Fruit fly (Drosophila melanogaster): ENCODE data around the gene Ir7f.
A peak's percentile ranks its signal among the peaks of the same experiment; 100 is the strongest.

Ir7f gene

dm6 chrX:7931028-7931549 lies 47.3 kb upstream of the Ir7f start, which contains the start of gene mahe (continued):
- TF ChIP-seq Side (GFP tag; optimal IDR thresholded peaks at IDR 0.05) (no peak), CG32767 (GFP tag; IDR thresholded peaks at IDR 0.05) (no peak), HLH4C (GFP tag; IDR thresholded peaks at IDR 0.05; ENCODE audit: partially characterized antibody) (peak; percentile 76), CG18262 (tag; optimal IDR thresholded peaks at IDR 0.05) (no peak), Dp (GFP tag; optimal IDR thresholded peaks at IDR 0.05) (peak; percentile 80), Dip2 (GFP tag; IDR thresholded peaks at IDR 0.05) (no peak), CG14014 (GFP tag; IDR thresholded peaks at IDR 0.05) (no peak), CG12942 (GFP tag; optimal IDR thresholded peaks at IDR 0.05) (no peak), CG30020 (tag; optimal IDR thresholded peaks at IDR 0.05) (no peak), NK7.1 (GFP tag; optimal IDR thresholded peaks at IDR 0.05) (no peak), stc (GFP tag; IDR thresholded peaks at IDR 0.05) (0 out of 2 replicates have a peak, but pooled peaks have one; percentile 8), NC2α (GFP tag; optimal IDR thresholded peaks at IDR 0.05) (no peak), D19A (tag; optimal IDR thresholded peaks at IDR 0.05) (no peak), sens-2 (GFP tag; IDR thresholded peaks at IDR 0.05) (no peak), Oaz (GFP tag; IDR thresholded peaks at IDR 0.05) (no peak), pfk (GFP tag; optimal IDR thresholded peaks at IDR 0.05) (peak; percentile 13), slp2 (GFP tag; optimal IDR thresholded peaks at IDR 0.05) (no peak), lab (GFP tag; optimal IDR thresholded peaks at IDR 0.05) (no peak), ara (GFP tag; IDR thresholded peaks at IDR 0.05) (no peak), CG15479 (GFP tag; optimal IDR thresholded peaks at IDR 0.05) (peak; percentile 25), eyg (GFP tag; optimal IDR thresholded peaks at IDR 0.05) (no peak), Hand (GFP tag; optimal IDR thresholded peaks at IDR 0.05) (no peak), CG5953 (GFP tag; IDR thresholded peaks at IDR 0.05) (no peak), Xbp1 (GFP tag; optimal IDR thresholded peaks at IDR 0.05) (no peak), CG30403 (GFP tag; optimal IDR thresholded peaks at IDR 0.05) (no peak), sqz (GFP tag; optimal IDR thresholded peaks at IDR 0.05) (peak; percentile 48), CG4360 (GFP tag; IDR thresholded peaks at IDR 0.05) (no peak), fd102C (GFP tag; optimal IDR thresholded peaks at IDR 0.05) (no peak), sna (GFP tag; IDR thresholded peaks at IDR 0.05; ENCODE audit: partially characterized antibody) (peak; percentile 69), Taf1 (GFP tag; IDR thresholded peaks at IDR 0.05) (no peak)

dm6 chrX:7930236-7931027 lies 46.6 kb upstream of the Ir7f start:
- TF ChIP-seq bsh (GFP tag; optimal IDR thresholded peaks at IDR 0.05) (peak in 1 of 2 experiments; percentile 9), CG1832 (GFP tag; optimal IDR thresholded peaks at IDR 0.05) (peak; percentile 6), CG7987 (GFP tag; optimal IDR thresholded peaks at IDR 0.05) (no peak), scrt (GFP tag; optimal IDR thresholded peaks at IDR 0.05) (no peak), Trl (optimal IDR thresholded peaks at IDR 0.05) (peak in 1 of 2 experiments; percentile 91), Trl (GFP tag; optimal IDR thresholded peaks at IDR 0.05) (no peak), CG4854 (GFP tag; optimal IDR thresholded peaks at IDR 0.05) (no peak), eve (GFP tag; optimal IDR thresholded peaks at IDR 0.05) (no peak), CG9817 (tag; optimal IDR thresholded peaks at IDR 0.05) (no peak), Opbp (GFP tag; IDR thresholded peaks at IDR 0.05; ENCODE audit: partially characterized antibody) (no peak; the same call in 2 of the 3 replicates), CTCF (GFP tag; optimal IDR thresholded peaks at IDR 0.05) (no peak), Hmx (GFP tag; optimal IDR thresholded peaks at IDR 0.05) (no peak), Hr78 (GFP tag; optimal IDR thresholded peaks at IDR 0.05) (peak in 1 of 2 experiments; percentile 30), CG9727 (GFP tag; optimal IDR thresholded peaks at IDR 0.05) (no peak), tna (GFP tag; IDR thresholded peaks at IDR 0.05; ENCODE audit: partially characterized antibody) (no peak), CG34422 (GFP tag; IDR thresholded peaks at IDR 0.05) (no peak), CrebB (tag; optimal IDR thresholded peaks at IDR 0.05) (no peak), Med (GFP tag) (peak; percentile 65), pros (GFP tag; optimal IDR thresholded peaks at IDR 0.05) (peak; percentile 72), repo (GFP tag; optimal IDR thresholded peaks at IDR 0.05) (no peak), crp (GFP tag; optimal IDR thresholded peaks at IDR 0.05) (no peak)
